Fruit fly (Drosophila melanogaster) whole organism, embryonic: ENCODE data around the gene CG33947.

Experiments used
- ATbp ChIP-seq: fragments of 200-800 bp; sonication (Bioruptor generic); optimal IDR thresholded peaks from 2 replicates; lab custom pipeline; 2017; ENCODE audit warnings: missing biosample characterization, mild to moderate bottlenecking, missing genetic modification characterization, missing genetic modification reagents
- Atf6 ChIP-seq: fragments of 200-800 bp; sonication (Bioruptor generic); IDR thresholded peaks from 2 replicates; pipeline ENCODE4 v1.3.6; 2022; ENCODE audit warnings: missing biosample characterization, missing genetic modification characterization
- Awh ChIP-seq: fragments of 200-800 bp; sonication (Bioruptor generic); IDR thresholded peaks from 2 replicates; pipeline ENCODE4, ENCODE4 v1.3.6; 2022; ENCODE audit warnings: missing biosample characterization, missing genetic modification characterization
- CG10321 ChIP-seq: fragments of 200-800 bp; sonication (Bioruptor generic); IDR thresholded peaks from 2 replicates; pipeline ENCODE4 v1.3.6; 2022; ENCODE audit warnings: missing biosample characterization, missing genetic modification characterization
- CG10543 ChIP-seq: fragments of 200-800 bp; sonication (Bioruptor generic); optimal IDR thresholded peaks from 3 replicates; lab custom pipeline; 2017; ENCODE audit warnings: missing biosample characterization, mild to moderate bottlenecking, missing genetic modification characterization, moderate library complexity
- CG11695 ChIP-seq: fragments of 200-800 bp; sonication (Bioruptor generic); IDR thresholded peaks from 3 replicates; pipeline ENCODE4 v1.3.6; 2022; ENCODE audit warnings: missing biosample characterization, missing genetic modification characterization
- CG12299 ChIP-seq: fragments of 200-800 bp; sonication (Bioruptor generic); optimal IDR thresholded peaks from 2 replicates; lab custom pipeline; 2018; ENCODE audit warnings: missing biosample characterization, mild to moderate bottlenecking, missing genetic modification characterization
- CG15073 ChIP-seq: fragments of 200-800 bp; sonication (Bioruptor generic); optimal IDR thresholded peaks from 2 replicates; lab custom pipeline; 2016; ENCODE audit warnings: missing biosample characterization, missing genetic modification characterization
- CG1603 ChIP-seq: fragments of 200-800 bp; sonication (Bioruptor generic); optimal IDR thresholded peaks from 2 replicates; lab custom pipeline; 2019; ENCODE audit warnings: missing biosample characterization, mild to moderate bottlenecking, missing genetic modification characterization, moderate library complexity
- CG16815 ChIP-seq: fragments of 200-800 bp; sonication (Bioruptor generic); optimal IDR thresholded peaks from 3 replicates; lab custom pipeline; 2017; ENCODE audit warnings: missing biosample characterization, mild to moderate bottlenecking, missing genetic modification characterization
- CG17186 ChIP-seq: fragments of 200-800 bp; sonication (Bioruptor generic); optimal IDR thresholded peaks from 3 replicates; lab custom pipeline; 2017; ENCODE audit warnings: missing biosample characterization, missing genetic modification reagents, missing genetic modification characterization
- CG18599 ChIP-seq: fragments of 200-800 bp; sonication (Bioruptor generic); optimal IDR thresholded peaks from 3 replicates; lab custom pipeline; 2017; ENCODE audit warnings: missing biosample characterization, missing genetic modification characterization, mild to moderate bottlenecking, moderate library complexity, missing genetic modification reagents
- CG3281 ChIP-seq: fragments of 200-800 bp; sonication (Bioruptor generic); optimal IDR thresholded peaks from 3 replicates; lab custom pipeline; 2017; ENCODE audit warnings: missing biosample characterization, mild to moderate bottlenecking, missing genetic modification characterization
- CG34224 ChIP-seq: fragments of 200-800 bp; sonication (Bioruptor generic); IDR thresholded peaks from 3 replicates; pipeline ENCODE4 v1.3.6; 2022; ENCODE audit warnings: missing biosample characterization, missing genetic modification characterization; ENCODE audit not compliant: partially characterized antibody
- CG3847 ChIP-seq: fragments of 200-800 bp; sonication (Bioruptor generic); IDR thresholded peaks from 2 replicates; pipeline ENCODE4 v1.3.6; 2022; ENCODE audit warnings: missing biosample characterization, missing genetic modification characterization
- CG4328 ChIP-seq: fragments of 200-800 bp; sonication (Bioruptor generic); optimal IDR thresholded peaks from 3 replicates; lab custom pipeline; 2017; ENCODE audit warnings: missing biosample characterization, missing genetic modification reagents, missing genetic modification characterization
- CG4424 ChIP-seq: fragments of 200-800 bp; sonication (Bioruptor generic); optimal IDR thresholded peaks from 3 replicates; lab custom pipeline; 2016; ENCODE audit warnings: missing biosample characterization, missing genetic modification characterization
- CG4854 ChIP-seq: fragments of 200-800 bp; sonication (Bioruptor generic); optimal IDR thresholded peaks from 2 replicates; lab custom pipeline; 2016; ENCODE audit warnings: missing biosample characterization, missing genetic modification characterization, inconsistent platforms
- CG6272 ChIP-seq: fragments of 200-800 bp; sonication (Bioruptor generic); IDR thresholded peaks from 2 replicates; pipeline ENCODE4 v1.3.6; 2022; ENCODE audit warnings: missing biosample characterization, missing genetic modification characterization
- CG8290 ChIP-seq, 3 experiments: fragments of 200-800 bp; sonication (Bioruptor generic); optimal IDR thresholded peaks; 2 replicates each; lab custom pipeline; 2016 to 2019; ENCODE audit warnings: missing biosample characterization in 3 of 3, missing genetic modification characterization in 3 of 3, mild to moderate bottlenecking in 2 of 3, moderate library complexity in 1 of 3
- CG8924 ChIP-seq: fragments of 200-800 bp; optimal IDR thresholded peaks from 3 replicates; lab custom pipeline; 2019; ENCODE audit warnings: missing biosample characterization, mild to moderate bottlenecking, missing genetic modification characterization, moderate library complexity
- Dbx ChIP-seq: fragments of 200-800 bp; sonication (Bioruptor generic); IDR thresholded peaks from 3 replicates; pipeline ENCODE4 v1.3.6; 2022; ENCODE audit warnings: missing biosample characterization, missing genetic modification characterization
- Dek ChIP-seq: fragments of 200-800 bp; sonication (Bioruptor generic); optimal IDR thresholded peaks from 3 replicates; lab custom pipeline; 2019; ENCODE audit warnings: missing biosample characterization, mild to moderate bottlenecking, missing genetic modification characterization, moderate library complexity
- Dfd ChIP-seq, 2 experiments: fragments of >200 bp; optimal IDR thresholded peaks; 2 replicates each; lab custom pipeline; 2017; ENCODE audit warnings: missing biosample characterization in 2 of 2, missing genetic modification characterization in 2 of 2
- Dp ChIP-seq: fragments of 200-800 bp; sonication (Bioruptor generic); optimal IDR thresholded peaks from 2 replicates; lab custom pipeline; 2018; ENCODE audit warnings: missing biosample characterization, mild to moderate bottlenecking, missing genetic modification characterization, moderate library complexity
- Fer1 ChIP-seq: fragments of 200-800 bp; sonication (Bioruptor generic); optimal IDR thresholded peaks from 2 replicates; lab custom pipeline; 2017; ENCODE audit warnings: missing biosample characterization, mild to moderate bottlenecking, missing genetic modification characterization
- HLH3B ChIP-seq: fragments of 200-800 bp; sonication (Bioruptor generic); IDR thresholded peaks from 2 replicates; pipeline ENCODE4 v1.3.6; 2022; ENCODE audit warnings: missing biosample characterization, missing genetic modification characterization
- HLHmδ ChIP-seq: fragments of 200-800 bp; sonication (Bioruptor generic); optimal IDR thresholded peaks from 2 replicates; lab custom pipeline; 2018; ENCODE audit warnings: missing biosample characterization, mild to moderate bottlenecking, missing genetic modification characterization, moderate library complexity
- Hr3 ChIP-seq: fragments of 200-800 bp; sonication (Bioruptor generic); optimal IDR thresholded peaks from 3 replicates; lab custom pipeline; 2016; ENCODE audit warnings: missing biosample characterization, missing genetic modification characterization
- Oli ChIP-seq: fragments of 200-800 bp; sonication (Bioruptor generic); optimal IDR thresholded peaks from 2 replicates; lab custom pipeline; 2018; ENCODE audit warnings: missing biosample characterization, mild to moderate bottlenecking, missing genetic modification characterization, moderate library complexity
- Pdp1 ChIP-seq, 2 experiments: fragments of 200-800 bp; sonication (Bioruptor generic); optimal IDR thresholded peaks; 3 replicates each; lab custom pipeline; 2016; ENCODE audit warnings: missing biosample characterization in 2 of 2, missing genetic modification characterization in 2 of 2, mild to moderate bottlenecking in 1 of 2, moderate library complexity in 1 of 2
- Sry-δ ChIP-seq: fragments of 200-800 bp; sonication (Bioruptor generic); optimal IDR thresholded peaks from 2 replicates; lab custom pipeline; 2016; ENCODE audit warnings: missing biosample characterization, missing genetic modification characterization
- Vsx1 ChIP-seq: fragments of 200-800 bp; sonication (Bioruptor generic); optimal IDR thresholded peaks from 2 replicates; lab custom pipeline; 2017; ENCODE audit warnings: missing biosample characterization, mild to moderate bottlenecking, missing genetic modification characterization, missing genetic modification reagents
- abd-A ChIP-seq: fragments of 200-800 bp; sonication (Bioruptor generic); optimal IDR thresholded peaks from 3 replicates; lab custom pipeline; 2019; ENCODE audit warnings: missing biosample characterization, mild to moderate bottlenecking, missing genetic modification characterization, moderate library complexity
- bowl ChIP-seq: fragments of 200-800 bp; sonication (Bioruptor generic); IDR thresholded peaks from 2 replicates; pipeline ENCODE4 v1.3.6; 2022; ENCODE audit warnings: missing biosample characterization, missing genetic modification characterization
- ems ChIP-seq: fragments of 200-800 bp; sonication (Bioruptor generic); optimal IDR thresholded peaks from 3 replicates; lab custom pipeline; 2016; ENCODE audit warnings: missing biosample characterization, missing genetic modification characterization
- gcm2 ChIP-seq: fragments of 200-800 bp; sonication (Bioruptor generic); optimal IDR thresholded peaks from 2 replicates; lab custom pipeline; 2016; ENCODE audit warnings: missing biosample characterization, missing genetic modification characterization
- gt ChIP-seq: fragments of 200-800 bp; sonication (Bioruptor generic); IDR thresholded peaks from 2 replicates; pipeline ENCODE4 v1.3.6; 2022; ENCODE audit warnings: missing biosample characterization, missing genetic modification characterization
- h ChIP-seq: fragments of >200 bp; optimal IDR thresholded peaks from 2 replicates; lab custom pipeline; 2017
- lab ChIP-seq: fragments of 200-800 bp; sonication (Bioruptor generic); optimal IDR thresholded peaks from 3 replicates; lab custom pipeline; 2017; ENCODE audit warnings: missing biosample characterization, missing genetic modification characterization, mild to moderate bottlenecking, moderate library complexity, missing genetic modification reagents
- lola ChIP-seq, 3 experiments: fragments of >200 bp in 2 of 3; fragments of 200-800 bp in 1 of 3; sonication (Bioruptor generic) in 1 of 3; optimal IDR thresholded peaks; 2 replicates each; lab custom pipeline; 2017 to 2019; ENCODE audit warnings: missing biosample characterization in 3 of 3, missing genetic modification characterization in 3 of 3, mild to moderate bottlenecking in 1 of 3, moderate library complexity in 1 of 3
- mirr ChIP-seq: fragments of 200-800 bp; sonication (Bioruptor generic); optimal IDR thresholded peaks from 3 replicates; lab custom pipeline; 2018; ENCODE audit warnings: missing biosample characterization, mild to moderate bottlenecking, missing genetic modification characterization
- nom ChIP-seq: fragments of 200-800 bp; sonication (Bioruptor generic); optimal IDR thresholded peaks from 2 replicates; lab custom pipeline; 2017; ENCODE audit warnings: missing biosample characterization, missing genetic modification characterization, mild to moderate bottlenecking, moderate library complexity, missing genetic modification reagents
- pzg ChIP-seq: fragments of 200-800 bp; sonication (Bioruptor generic); optimal IDR thresholded peaks from 3 replicates; lab custom pipeline; 2018; ENCODE audit warnings: missing biosample characterization, mild to moderate bottlenecking, missing genetic modification characterization, moderate library complexity
- sima ChIP-seq: fragments of 200-800 bp; sonication (Bioruptor generic); optimal IDR thresholded peaks from 2 replicates; lab custom pipeline; 2016; ENCODE audit warnings: missing biosample characterization, missing genetic modification characterization
- sob ChIP-seq: fragments of 200-800 bp; sonication (Bioruptor generic); IDR thresholded peaks from 2 replicates; pipeline ENCODE4 v1.3.6; 2022; ENCODE audit warnings: missing biosample characterization, missing genetic modification characterization
- wek ChIP-seq: fragments of 200-800 bp; sonication (Bioruptor generic); optimal IDR thresholded peaks from 3 replicates; lab custom pipeline; 2018; ENCODE audit warnings: missing biosample characterization, mild to moderate bottlenecking, missing genetic modification characterization, moderate library complexity

The CG33947 gene

DNA sequence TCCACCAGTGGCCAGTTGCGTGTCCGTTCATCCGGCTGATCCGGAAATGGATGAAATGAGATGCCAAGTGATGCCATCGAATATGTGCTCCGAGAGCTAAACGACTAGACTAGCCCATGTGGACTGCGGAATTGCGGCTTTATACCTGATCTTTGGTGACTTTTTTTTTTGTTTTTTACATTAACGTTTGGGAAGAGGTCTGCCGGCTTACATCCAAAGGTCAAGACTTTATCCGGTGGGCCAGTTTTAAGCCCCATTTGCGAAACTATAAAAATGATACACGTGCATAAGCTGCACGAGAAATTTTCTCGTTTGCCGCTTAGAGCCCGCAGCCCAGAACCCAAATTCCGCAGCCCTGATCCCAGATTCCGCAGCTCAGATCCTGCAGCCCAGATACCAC, 6.6 kb downstream of the CG33947 start, which contains the start of gene Elo68alpha:
TSS of gene Elo68alpha (minus strand) at position 101 of the 400 bp plus-strand sequence.
- TF ChIP-seq ems (GFP tag; lab: Kevin White, UChicago) (no peak), CG10321 (GFP tag; lab: Robert Waterston, UW) (no peak), CG8290 (GFP tag; optimal IDR thresholded peaks at IDR 0.05; lab: Kevin White, UChicago) (no peak), CG8290 (tag; optimal IDR thresholded peaks at IDR 0.05; lab: Kevin White, UChicago) (no peak), CG4854 (GFP tag; lab: Kevin White, UChicago) (no peak), CG15073 (GFP tag; lab: Kevin White, UChicago) (no peak), CG34224 (GFP tag; lab: Robert Waterston, UW) (no peak), CG6272 (GFP tag; lab: Robert Waterston, UW) (no peak), CG12299 (tag; lab: Kevin White, UChicago) (no peak), HLH3B (GFP tag; lab: Robert Waterston, UW) (no peak), Dp (GFP tag; lab: Kevin White, UChicago) (no peak), CG3281 (GFP tag; lab: Kevin White, UChicago) (no peak)

DNA sequence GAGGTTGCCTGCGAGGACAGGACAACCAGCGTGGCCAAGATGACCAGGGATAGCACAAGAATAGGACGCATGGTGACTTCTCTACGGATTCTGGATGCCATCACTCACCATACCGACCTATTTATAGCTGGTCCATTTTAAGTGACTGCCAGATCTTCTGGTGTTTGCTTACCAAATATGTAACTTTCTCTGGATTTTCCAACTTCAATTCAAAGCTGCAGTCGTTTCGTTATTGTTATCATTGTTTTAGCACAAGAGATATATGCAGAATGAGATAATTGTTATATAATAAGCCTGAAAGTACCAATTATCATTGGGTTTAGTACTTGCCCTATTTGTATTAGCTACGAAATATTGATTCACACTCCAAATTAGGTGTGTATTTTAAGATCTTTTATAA, 7.5 kb downstream of the CG33947 start, which contains the start of gene CG32071:
TSS of gene CG32071 (minus strand) at position 101 of the 400 bp plus-strand sequence.
- TF ChIP-seq Awh (no peak), Pdp1 (GFP tag; optimal IDR thresholded peaks at IDR 0.05; lab: Kevin White, UChicago) (peak in 1 of 2 experiments; percentile 71)

DNA sequence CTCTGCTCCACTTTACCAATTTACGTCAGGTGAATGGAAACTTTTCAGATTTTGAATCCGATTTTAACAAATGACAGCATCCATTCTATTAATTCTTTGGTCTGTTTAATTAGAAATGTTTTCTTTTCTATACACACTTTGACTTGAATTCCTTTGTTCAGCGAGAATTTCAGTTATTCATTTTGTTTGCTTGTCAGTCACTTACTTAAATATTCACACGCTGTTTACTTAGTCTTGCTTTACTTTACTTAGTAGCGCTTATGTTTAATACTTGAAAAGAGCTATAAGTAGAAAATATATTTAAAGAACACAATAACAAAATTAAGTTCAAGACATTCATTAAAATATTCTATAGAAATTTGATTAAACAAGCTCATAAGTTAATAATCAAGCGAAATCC, 11.1 kb downstream of the CG33947 start, which contains the start of gene CG32073:
TSS of gene CG32073 (minus strand) at position 151 of the 400 bp plus-strand sequence.
- no peak for TF ChIP-seq Atf6 (GFP tag; lab: Robert Waterston, UW)
- TF ChIP-seq CG11695 (GFP tag; lab: Robert Waterston, UW): 0 out of 3 replicates have a peak, but pooled peaks have one; percentile 20
- TF ChIP-seq sima (GFP tag; lab: Kevin White, UChicago): no peak
- no peak for TF ChIP-seq Dfd (GFP tag; optimal IDR thresholded peaks at IDR 0.05; lab: Kevin White, UChicago)
- TF ChIP-seq wek (GFP tag; lab: Kevin White, UChicago): peak; percentile 40
- TF ChIP-seq pzg: no peak
- TF ChIP-seq CG10543: peak; percentile 40
- no peak for TF ChIP-seq Hr3 (GFP tag; lab: Kevin White, UChicago)
- TF ChIP-seq Oli (tag; lab: Kevin White, UChicago): no peak
- peak; percentile 40; the same call in 1 of the 2 replicates for TF ChIP-seq sob
- no peak for TF ChIP-seq gcm2
- TF ChIP-seq Dek (tag; lab: Kevin White, UChicago): peak; percentile 17
- no peak for TF ChIP-seq nom (GFP tag; lab: Kevin White, UChicago)
- TF ChIP-seq abd-A (tag; lab: Kevin White, UChicago): no peak
- TF ChIP-seq CG1603 (tag; lab: Kevin White, UChicago): peak; percentile 23
- TF ChIP-seq ATbp: peak; percentile 51
- no peak for TF ChIP-seq h (lab: Kevin White, UChicago)
- peak; percentile 75 for TF ChIP-seq CG18599 (GFP tag; lab: Kevin White, UChicago)
- TF ChIP-seq CG4424 (GFP tag; lab: Kevin White, UChicago): peak; percentile 40
- peak; percentile 29 for TF ChIP-seq Sry-δ (GFP tag; lab: Kevin White, UChicago)
- no peak for TF ChIP-seq mirr
- TF ChIP-seq lola (GFP tag; optimal IDR thresholded peaks at IDR 0.05; lab: Kevin White, UChicago): no peak
- TF ChIP-seq lab (GFP tag; lab: Kevin White, UChicago): peak; percentile 75
- TF ChIP-seq CG4328 (GFP tag; lab: Kevin White, UChicago): no peak
- TF ChIP-seq CG8924 (tag; lab: Kevin White, UChicago): peak; percentile 9
- TF ChIP-seq gt (GFP tag; lab: Robert Waterston, UW): no peak
- TF ChIP-seq Vsx1 (GFP tag; lab: Kevin White, UChicago): peak; percentile 67
- no peak for TF ChIP-seq bowl (GFP tag; lab: Robert Waterston, UW)
- no peak for TF ChIP-seq CG17186 (GFP tag; lab: Kevin White, UChicago)
- no peak for TF ChIP-seq CG16815 (GFP tag; lab: Kevin White, UChicago)
- TF ChIP-seq Fer1 (GFP tag; lab: Kevin White, UChicago): peak; percentile 56
- no peak for TF ChIP-seq CG3847
- peak; percentile 25; the same call in 1 of the 3 replicates for TF ChIP-seq Dbx (GFP tag; lab: Robert Waterston, UW)
- no peak for TF ChIP-seq HLHmδ (GFP tag; lab: Kevin White, UChicago)
